Fruit fly (Drosophila melanogaster) whole organism, embryonic: Measurements from ENCODE around the gene CG45078.

Source experiments
- B-H1 ChIP-seq: fragments of 200-800 bp; sonication (Bioruptor generic); IDR thresholded peaks from 3 replicates; pipeline ENCODE4 v1.3.6; 2022; ENCODE audit warnings: missing biosample characterization, missing genetic modification characterization
- CG10267 ChIP-seq: fragments of 200-800 bp; sonication (Bioruptor generic); optimal IDR thresholded peaks from 2 replicates; lab custom pipeline; 2018; ENCODE audit warnings: missing biosample characterization, mild to moderate bottlenecking, missing genetic modification characterization, moderate library complexity
- CG11504 ChIP-seq: fragments of 200-800 bp; sonication (Bioruptor generic); optimal IDR thresholded peaks from 3 replicates; lab custom pipeline; 2019; ENCODE audit warnings: missing biosample characterization, mild to moderate bottlenecking, missing genetic modification characterization, moderate library complexity
- CG12219 ChIP-seq: fragments of 200-800 bp; sonication (Bioruptor generic); optimal IDR thresholded peaks from 3 replicates; lab custom pipeline; 2018; ENCODE audit warnings: missing biosample characterization, mild to moderate bottlenecking, missing genetic modification characterization
- CG13123 ChIP-seq: fragments of 200-800 bp; sonication (Bioruptor generic); optimal IDR thresholded peaks from 2 replicates; lab custom pipeline; 2016; ENCODE audit warnings: missing biosample characterization, missing genetic modification characterization
- CG13287 ChIP-seq: fragments of 200-800 bp; sonication (Bioruptor generic); IDR thresholded peaks from 2 replicates; pipeline ENCODE4 v1.3.6; 2022; ENCODE audit warnings: missing biosample characterization, missing genetic modification characterization; ENCODE audit not compliant: partially characterized antibody
- CG14710 ChIP-seq: fragments of 200-800 bp; sonication (Bioruptor generic); optimal IDR thresholded peaks from 3 replicates; lab custom pipeline; 2019; ENCODE audit warnings: missing biosample characterization, mild to moderate bottlenecking, missing genetic modification characterization, moderate library complexity
- CG17802 ChIP-seq: fragments of 200-800 bp; sonication (Bioruptor generic); optimal IDR thresholded peaks from 2 replicates; lab custom pipeline; 2018; ENCODE audit warnings: missing biosample characterization, mild to moderate bottlenecking, missing genetic modification characterization, moderate library complexity
- CG18599 ChIP-seq: fragments of 200-800 bp; sonication (Bioruptor generic); optimal IDR thresholded peaks from 3 replicates; lab custom pipeline; 2017; ENCODE audit warnings: missing biosample characterization, missing genetic modification characterization, mild to moderate bottlenecking, moderate library complexity, missing genetic modification reagents
- CG3163 ChIP-seq: fragments of 200-800 bp; sonication (Bioruptor generic); optimal IDR thresholded peaks from 3 replicates; lab custom pipeline; 2016; ENCODE audit warnings: missing biosample characterization, missing genetic modification characterization
- CG32767 ChIP-seq: fragments of 200-800 bp; sonication (Bioruptor generic); IDR thresholded peaks from 2 replicates; pipeline ENCODE4 v1.3.6; 2022; ENCODE audit warnings: missing biosample characterization, missing genetic modification characterization
- CG34376 ChIP-seq: fragments of 200-800 bp; sonication (Bioruptor generic); optimal IDR thresholded peaks from 2 replicates; lab custom pipeline; 2018; ENCODE audit warnings: missing biosample characterization, mild to moderate bottlenecking, missing genetic modification characterization
- CG4707 ChIP-seq: fragments of 200-800 bp; sonication (Bioruptor generic); optimal IDR thresholded peaks from 2 replicates; lab custom pipeline; 2018; ENCODE audit warnings: missing biosample characterization, mild to moderate bottlenecking, missing genetic modification characterization, moderate library complexity
- CG8388 ChIP-seq: fragments of 200-800 bp; sonication (Bioruptor generic); optimal IDR thresholded peaks from 2 replicates; lab custom pipeline; 2019; ENCODE audit warnings: missing biosample characterization, mild to moderate bottlenecking, missing genetic modification characterization, moderate library complexity
- CG8478 ChIP-seq: fragments of >200 bp; optimal IDR thresholded peaks from 2 replicates; lab custom pipeline; 2018
- Deaf1 ChIP-seq: fragments of 200-800 bp; optimal IDR thresholded peaks from 3 replicates; lab custom pipeline; 2019; ENCODE audit warnings: missing biosample characterization, mild to moderate bottlenecking, missing genetic modification characterization, moderate library complexity
- Dek ChIP-seq: fragments of 200-800 bp; sonication (Bioruptor generic); optimal IDR thresholded peaks from 3 replicates; lab custom pipeline; 2019; ENCODE audit warnings: missing biosample characterization, mild to moderate bottlenecking, missing genetic modification characterization, moderate library complexity
- Dref ChIP-seq: fragments of 200-800 bp; sonication (Bioruptor generic); IDR thresholded peaks from 2 replicates; pipeline ENCODE4 v1.3.6; 2022; ENCODE audit warnings: missing biosample characterization, missing genetic modification characterization
- Eip74EF ChIP-seq, 2 experiments: fragments of 200-800 bp in 1 of 2; fragments of >200 bp in 1 of 2; sonication (Bioruptor generic) in 1 of 2; optimal IDR thresholded peaks; 2 replicates each; lab custom pipeline; 2017 to 2019; ENCODE audit warnings: missing biosample characterization in 2 of 2, missing genetic modification characterization in 2 of 2, mild to moderate bottlenecking in 1 of 2, moderate library complexity in 1 of 2
- Ets65A ChIP-seq: fragments of 200-800 bp; sonication (Bioruptor generic); peaks from one replicate; lab custom pipeline; 2016; ENCODE audit warnings: missing biosample characterization, missing genetic modification characterization
- Hmr ChIP-seq: fragments of 200-800 bp; sonication (Bioruptor generic); optimal IDR thresholded peaks from 3 replicates; lab custom pipeline; 2017; ENCODE audit warnings: mild to moderate bottlenecking, missing biosample characterization, missing genetic modification reagents, missing genetic modification characterization
- Kr ChIP-seq: fragments of 200-800 bp; sonication (Bioruptor generic); optimal IDR thresholded peaks from 2 replicates; lab custom pipeline; 2017; ENCODE audit warnings: missing biosample characterization, mild to moderate bottlenecking, missing genetic modification characterization
- Med ChIP-seq: fragments of 200-800 bp; sonication (Bioruptor generic); peaks from one replicate; lab custom pipeline; 2016; ENCODE audit warnings: missing biosample characterization, missing genetic modification characterization, mild to moderate bottlenecking, inconsistent platforms, moderate library complexity
- Ptx1 ChIP-seq: fragments of 200-800 bp; sonication (Bioruptor generic); IDR thresholded peaks from 2 replicates; pipeline ENCODE4 v1.3.6; 2022; ENCODE audit warnings: missing biosample characterization, missing genetic modification characterization
- Rfx ChIP-seq: fragments of 200-800 bp; sonication (Bioruptor generic); IDR thresholded peaks from 2 replicates; pipeline ENCODE4 v1.3.6; 2022; ENCODE audit warnings: missing biosample characterization, missing genetic modification characterization
- Six4 ChIP-seq: fragments of 200-800 bp; sonication (Bioruptor generic); optimal IDR thresholded peaks from 2 replicates; lab custom pipeline; 2016; ENCODE audit warnings: missing biosample characterization, missing genetic modification characterization
- btn ChIP-seq: fragments of 200-800 bp; sonication (Bioruptor generic); optimal IDR thresholded peaks from 2 replicates; lab custom pipeline; 2016; ENCODE audit warnings: missing biosample characterization, missing genetic modification characterization
- dysf ChIP-seq: fragments of 200-800 bp; sonication (Bioruptor generic); IDR thresholded peaks from 3 replicates; pipeline ENCODE4 v1.3.6; 2022; ENCODE audit warnings: missing biosample characterization, missing genetic modification characterization
- h ChIP-seq: fragments of >200 bp; optimal IDR thresholded peaks from 2 replicates; lab custom pipeline; 2017
- insv ChIP-seq, 2 experiments: fragments of 200-800 bp; sonication (Bioruptor generic); optimal IDR thresholded peaks; 3 replicates each; lab custom pipeline; 2016 to 2018; ENCODE audit warnings: missing biosample characterization in 2 of 2, missing genetic modification characterization in 2 of 2
- klu ChIP-seq: fragments of 200-800 bp; sonication (Bioruptor generic); IDR thresholded peaks from 2 replicates; pipeline ENCODE4 v1.3.6; 2022; ENCODE audit warnings: missing biosample characterization, missing genetic modification characterization
- lab ChIP-seq: fragments of 200-800 bp; sonication (Bioruptor generic); optimal IDR thresholded peaks from 3 replicates; lab custom pipeline; 2017; ENCODE audit warnings: missing biosample characterization, missing genetic modification characterization, mild to moderate bottlenecking, moderate library complexity, missing genetic modification reagents
- lilli ChIP-seq: fragments of 200-800 bp; sonication (Bioruptor generic); optimal IDR thresholded peaks from 3 replicates; lab custom pipeline; 2016; ENCODE audit warnings: missing biosample characterization, missing genetic modification characterization
- lmd ChIP-seq: fragments of 200-800 bp; sonication (Bioruptor generic); IDR thresholded peaks from 2 replicates; pipeline ENCODE4 v1.3.6; 2022; ENCODE audit warnings: missing biosample characterization, missing genetic modification characterization
- mam ChIP-seq: fragments of 200-800 bp; sonication (Bioruptor generic); optimal IDR thresholded peaks from 3 replicates; lab custom pipeline; 2016; ENCODE audit warnings: missing biosample characterization, missing genetic modification characterization
- nau ChIP-seq: fragments of 200-800 bp; sonication (Bioruptor generic); optimal IDR thresholded peaks from 3 replicates; lab custom pipeline; 2017; ENCODE audit warnings: missing biosample characterization, mild to moderate bottlenecking, missing genetic modification characterization, missing genetic modification reagents
- p53 ChIP-seq: fragments of 200-800 bp; sonication (Bioruptor generic); optimal IDR thresholded peaks from 2 replicates; lab custom pipeline; 2016; ENCODE audit warnings: missing biosample characterization, missing genetic modification characterization
- pnt ChIP-seq: fragments of 200-800 bp; sonication (Bioruptor generic); optimal IDR thresholded peaks from 3 replicates; lab custom pipeline; 2016; ENCODE audit warnings: missing biosample characterization, missing genetic modification characterization
- prd ChIP-seq, 3 experiments: fragments of >200 bp in 2 of 3; fragments of 200-800 bp in 1 of 3; sonication (Bioruptor generic) in 1 of 3; optimal IDR thresholded peaks in 2 of 3; IDR thresholded peaks in 1 of 3; 2 replicates in 2 of 3; 3 replicates in 1 of 3; pipeline versions ENCODE4 v1.3.6 to Lab custom; 2017 to 2022; ENCODE audit warnings: missing biosample characterization in 1 of 3, missing genetic modification characterization in 1 of 3
- ranshi ChIP-seq: fragments of 200-800 bp; sonication (Bioruptor generic); IDR thresholded peaks from 2 replicates; pipeline ENCODE4 v1.3.6; 2022; ENCODE audit warnings: missing biosample characterization, missing genetic modification characterization
- sc ChIP-seq, 3 experiments: fragments of >200 bp in 2 of 3; fragments of 200-800 bp in 1 of 3; sonication (Bioruptor generic) in 1 of 3; optimal IDR thresholded peaks; 2 replicates in 2 of 3; 3 replicates in 1 of 3; lab custom pipeline; 2017; ENCODE audit warnings: mild to moderate bottlenecking in 1 of 3, missing biosample characterization in 1 of 3, missing genetic modification characterization in 1 of 3, missing genetic modification reagents in 1 of 3
- scrt ChIP-seq: fragments of 200-800 bp; sonication (Bioruptor generic); optimal IDR thresholded peaks from 2 replicates; lab custom pipeline; 2018; ENCODE audit warnings: missing biosample characterization, mild to moderate bottlenecking, missing genetic modification characterization, moderate library complexity
- shn ChIP-seq: fragments of 200-800 bp; sonication (Bioruptor generic); optimal IDR thresholded peaks from 3 replicates; lab custom pipeline; 2016; ENCODE audit warnings: missing biosample characterization, missing genetic modification characterization
- so ChIP-seq: fragments of 200-800 bp; sonication (Bioruptor generic); IDR thresholded peaks from 3 replicates; pipeline ENCODE4 v1.3.6; 2022; ENCODE audit warnings: missing biosample characterization, missing genetic modification characterization
- stc ChIP-seq: fragments of 200-800 bp; sonication (Bioruptor generic); IDR thresholded peaks from 2 replicates; pipeline ENCODE4 v1.3.6; 2022; ENCODE audit warnings: missing biosample characterization, missing genetic modification characterization
- unpg ChIP-seq: fragments of 200-800 bp; sonication (Bioruptor generic); optimal IDR thresholded peaks from 3 replicates; lab custom pipeline; 2018; ENCODE audit warnings: missing biosample characterization, mild to moderate bottlenecking, missing genetic modification characterization, moderate library complexity
- zfh1 ChIP-seq: fragments of 200-800 bp; sonication (Bioruptor generic); IDR thresholded peaks from 3 replicates; pipeline ENCODE4 v1.3.6; 2022; ENCODE audit warnings: missing biosample characterization, missing genetic modification characterization

Gene CG45078

DNA sequence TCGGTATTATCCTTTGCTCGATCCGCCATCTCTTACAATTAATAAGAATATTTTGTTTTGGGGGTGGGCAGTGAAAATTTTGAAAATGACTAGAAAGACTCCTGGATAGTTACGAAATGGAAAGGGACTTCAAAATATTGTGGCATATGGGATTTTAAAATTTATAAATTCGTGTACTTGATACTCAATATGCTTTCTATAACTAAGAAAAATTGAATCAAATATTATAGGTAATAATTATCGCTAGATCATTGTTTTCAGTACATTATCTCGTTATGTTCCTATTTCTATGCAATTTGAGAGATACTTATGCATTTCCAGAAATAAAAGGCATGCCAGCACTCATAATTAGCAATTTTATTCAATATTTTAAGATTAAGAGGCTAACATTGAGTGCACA lies 21.6 kb downstream of the CG45078 start, which contains the start of gene CG14691:
TSS of gene CG14691 (minus strand) at position 101 of the 400 bp plus-strand sequence.
- TF ChIP-seq Dek (tag; lab: Kevin White, UChicago) (no peak), prd (optimal IDR thresholded peaks at IDR 0.05; lab: Kevin White, UChicago) (no peak), prd (GFP tag; IDR thresholded peaks at IDR 0.05; lab: Robert Waterston, UW) (no peak), klu (no peak), CG4707 (GFP tag; lab: Kevin White, UChicago) (no peak), h (lab: Kevin White, UChicago) (no peak)

DNA sequence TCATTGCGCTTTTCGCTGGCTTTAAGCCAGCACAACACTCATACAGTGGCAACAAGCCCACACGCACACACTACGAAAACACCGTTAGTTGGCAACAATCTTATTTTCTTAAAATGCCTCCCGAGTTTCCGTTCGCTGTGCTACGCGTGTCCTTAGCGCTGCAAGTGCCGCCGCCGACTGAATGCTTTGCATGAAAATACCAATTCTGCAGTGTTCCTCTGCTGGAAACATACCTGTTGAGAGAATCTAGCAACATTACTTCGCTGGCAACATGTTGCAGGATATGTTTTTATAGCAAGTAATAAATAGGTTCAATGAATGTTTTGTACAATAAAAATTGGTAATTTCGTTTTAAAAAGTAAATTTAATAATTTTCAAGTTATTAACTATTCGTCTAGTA lies 26.1 kb downstream of the CG45078 start, which contains the start of gene TkR86C:
TSS of gene TkR86C (minus strand) at position 168 of the 400 bp plus-strand sequence.
- TF ChIP-seq scrt, result peak; percentile 81
- peak; percentile 98 for TF ChIP-seq CG11504 (tag; lab: Kevin White, UChicago)
- TF ChIP-seq Ets65A (GFP tag; lab: Kevin White, UChicago), result no peak
- TF ChIP-seq nau (GFP tag; lab: Kevin White, UChicago), result no peak
- no peak for TF ChIP-seq CG14710 (tag; lab: Kevin White, UChicago)
- TF ChIP-seq p53, result no peak
- no peak for TF ChIP-seq CG3163 (GFP tag; lab: Kevin White, UChicago)
- no peak for TF ChIP-seq so (GFP tag; lab: Robert Waterston, UW)
- no peak for TF ChIP-seq unpg (GFP tag; lab: Kevin White, UChicago)
- no peak for TF ChIP-seq CG12219 (GFP tag; lab: Kevin White, UChicago)

dm6 chr3R:10747650-10748049 lies 29.5 kb downstream of the CG45078 start:
- TF ChIP-seq Ets65A (GFP tag; lab: Kevin White, UChicago), result peak; percentile 76
- TF ChIP-seq B-H1 (GFP tag; lab: Robert Waterston, UW), result no peak
- no peak for TF ChIP-seq Kr (GFP tag; lab: Kevin White, UChicago)
- no peak for TF ChIP-seq Six4 (GFP tag; lab: Kevin White, UChicago)
- TF ChIP-seq CG13287 (GFP tag; lab: Robert Waterston, UW), result no peak
- TF ChIP-seq sc (optimal IDR thresholded peaks at IDR 0.05; lab: Kevin White, UChicago), result no peak
- no peak for TF ChIP-seq sc (GFP tag; optimal IDR thresholded peaks at IDR 0.05; lab: Kevin White, UChicago)
- TF ChIP-seq zfh1 (GFP tag; lab: Robert Waterston, UW), result no peak
- TF ChIP-seq lmd (GFP tag; lab: Robert Waterston, UW), result peak; percentile 25; the same call in 1 of the 2 replicates
- TF ChIP-seq Med (GFP tag; lab: Kevin White, UChicago), result no peak
- TF ChIP-seq CG10267 (tag; lab: Kevin White, UChicago), result no peak
- TF ChIP-seq Rfx, result peak; percentile 60
- peak; percentile 55 for TF ChIP-seq lab (GFP tag; lab: Kevin White, UChicago)
- 0 out of 3 replicates have a peak, but pooled peaks have one; percentile 35 for TF ChIP-seq dysf (GFP tag; lab: Robert Waterston, UW)
- peak; percentile 13 for TF ChIP-seq lilli (GFP tag; lab: Kevin White, UChicago)
- no peak for TF ChIP-seq insv (GFP tag; optimal IDR thresholded peaks at IDR 0.05; lab: Kevin White, UChicago)
- no peak for TF ChIP-seq CG34376 (GFP tag; lab: Kevin White, UChicago)
- peak; percentile 30; the same call in 1 of the 2 replicates for TF ChIP-seq ranshi (GFP tag; lab: Robert Waterston, UW)
- 0 out of 2 replicates have a peak, but pooled peaks have one; percentile 13 for TF ChIP-seq stc (GFP tag; lab: Robert Waterston, UW)
- peak; percentile 48 for TF ChIP-seq CG18599 (GFP tag; lab: Kevin White, UChicago)
- no peak for TF ChIP-seq CG8388 (GFP tag; lab: Kevin White, UChicago)
- TF ChIP-seq Dref (GFP tag; lab: Robert Waterston, UW), result no peak
- no peak for TF ChIP-seq CG17802 (tag; lab: Kevin White, UChicago)
- TF ChIP-seq CG32767, result 0 out of 2 replicates have a peak, but pooled peaks have one; percentile 14
- no peak for TF ChIP-seq btn (GFP tag; lab: Kevin White, UChicago)
- TF ChIP-seq mam, result peak; percentile 19
- no peak for TF ChIP-seq CG13123 (GFP tag; lab: Kevin White, UChicago)
- no peak for TF ChIP-seq shn (GFP tag; lab: Kevin White, UChicago)
- TF ChIP-seq pnt (GFP tag; lab: Kevin White, UChicago), result no peak
- TF ChIP-seq Deaf1 (tag; lab: Kevin White, UChicago), result no peak
- TF ChIP-seq Eip74EF (GFP tag; optimal IDR thresholded peaks at IDR 0.05; lab: Kevin White, UChicago), result no peak
- TF ChIP-seq CG11504 (tag; lab: Kevin White, UChicago), result peak; percentile 35
- TF ChIP-seq Ptx1 (GFP tag; lab: Robert Waterston, UW), result peak; percentile 9; the same call in 1 of the 2 replicates
- no peak for TF ChIP-seq CG8478 (lab: Kevin White, UChicago)
- peak; percentile 8 for TF ChIP-seq Hmr
